Fruit fly (Drosophila melanogaster) whole organism, wandering third instar larva: ENCODE data around the gene CG14207.

Experiments used
- CG9705 ChIP-seq: fragments of 200-800 bp; sonication (Bioruptor generic); optimal IDR thresholded peaks from 2 replicates; lab custom pipeline; 2018; ENCODE audit warnings: missing biosample characterization, mild to moderate bottlenecking, missing genetic modification characterization
- HLH106 ChIP-seq: fragments of 200-800 bp; optimal IDR thresholded peaks from 3 replicates; lab custom pipeline; 2019; ENCODE audit warnings: missing biosample characterization, mild to moderate bottlenecking, missing genetic modification characterization, moderate library complexity
- Hr83 ChIP-seq: fragments of 200-300 bp; sonication (Bioruptor generic); optimal IDR thresholded peaks from 2 replicates; lab custom pipeline; 2016; ENCODE audit warnings: missing biosample characterization, mild to moderate bottlenecking, missing genetic modification characterization, moderate library complexity; ENCODE audit not compliant: poor library complexity, severe bottlenecking
- Mio ChIP-seq: sonication (Bioruptor generic); optimal IDR thresholded peaks from 2 replicates; lab custom pipeline; 2016; ENCODE audit warnings: missing biosample characterization, missing genetic modification characterization
- Rel ChIP-seq, 2 experiments: fragments of 200-800 bp; sonication (Bioruptor generic) in 1 of 2; optimal IDR thresholded peaks; 2 replicates in 1 of 2; 3 replicates in 1 of 2; lab custom pipeline; 2016 to 2019; ENCODE audit warnings: mild to moderate bottlenecking in 2 of 2, missing biosample characterization in 2 of 2, missing genetic modification characterization in 2 of 2, moderate library complexity in 1 of 2
- br ChIP-seq: fragments of 200-800 bp; sonication (Bioruptor generic); optimal IDR thresholded peaks from 2 replicates; lab custom pipeline; 2016; ENCODE audit warnings: missing biosample characterization, missing genetic modification characterization
- ey ChIP-seq: fragments of 200-800 bp; sonication (Bioruptor generic); optimal IDR thresholded peaks from 2 replicates; lab custom pipeline; 2016; ENCODE audit warnings: missing biosample characterization, missing genetic modification characterization
- foxo ChIP-seq, 2 experiments: fragments of 200-800 bp; sonication (Bioruptor generic); optimal IDR thresholded peaks; 2 replicates in 1 of 2; 3 replicates in 1 of 2; lab custom pipeline; 2016 to 2017; ENCODE audit warnings: missing biosample characterization in 2 of 2, missing genetic modification characterization in 2 of 2
- pan ChIP-seq: fragments of >200 bp; optimal IDR thresholded peaks from 2 replicates; lab custom pipeline; 2017
- psq ChIP-seq: fragments of 200-800 bp; sonication (Bioruptor generic); optimal IDR thresholded peaks from 3 replicates; lab custom pipeline; 2017; ENCODE audit warnings: missing biosample characterization, mild to moderate bottlenecking, missing genetic modification characterization, moderate library complexity
- sage ChIP-seq: fragments of 200-800 bp; sonication (Bioruptor generic); optimal IDR thresholded peaks from 2 replicates; lab custom pipeline; 2016; ENCODE audit warnings: missing biosample characterization, mild to moderate bottlenecking, missing genetic modification characterization

DNA sequence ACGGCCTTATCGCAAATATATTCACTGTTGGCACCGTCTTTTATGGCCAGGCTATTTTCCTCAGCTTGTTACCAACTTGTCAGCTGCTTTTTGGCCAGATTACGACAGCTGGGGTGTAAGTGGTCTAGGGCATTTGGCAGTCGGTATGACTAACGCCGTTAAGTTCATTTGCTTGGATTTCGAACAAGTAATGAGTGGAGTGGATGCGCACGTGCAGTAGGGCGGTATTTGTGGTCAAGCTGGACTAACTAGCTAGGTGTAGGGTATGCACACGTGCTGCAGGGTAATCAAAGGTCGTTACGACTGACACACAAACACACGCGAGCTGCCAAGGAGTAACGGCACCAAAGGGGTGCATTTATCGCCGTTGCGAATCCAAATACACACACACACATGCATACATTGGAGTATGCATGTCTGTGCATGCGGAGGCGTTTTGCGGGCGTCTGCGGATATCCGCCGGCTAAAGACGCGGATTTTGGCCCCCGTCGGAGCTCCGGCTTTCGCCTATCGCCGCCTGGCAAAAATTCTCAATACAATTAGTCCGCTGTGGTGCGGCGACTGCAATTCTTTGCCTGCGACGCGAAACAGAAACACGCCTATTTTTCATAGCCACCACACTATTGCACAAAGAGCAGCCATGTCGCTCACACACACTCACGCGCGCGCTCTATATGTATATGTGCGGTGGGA is 26.9 kb upstream of the CG14207 start:
- TF ChIP-seq pan (lab: Kevin White, UChicago), result no peak
- no peak for TF ChIP-seq sage (GFP tag; lab: Kevin White, UChicago)
- no peak for TF ChIP-seq psq
- TF ChIP-seq foxo (GFP tag; optimal IDR thresholded peaks at IDR 0.05; lab: Kevin White, UChicago), result no peak
- no peak for TF ChIP-seq br
- no peak for TF ChIP-seq Mio (GFP tag; lab: Kevin White, UChicago)
- TF ChIP-seq Hr83 (GFP tag; lab: Kevin White, UChicago), result no peak
- no peak for TF ChIP-seq ey
- no peak for TF ChIP-seq CG9705 (GFP tag; lab: Kevin White, UChicago)
- no peak for TF ChIP-seq HLH106 (tag; lab: Kevin White, UChicago)
- no peak for TF ChIP-seq Rel (GFP tag; optimal IDR thresholded peaks at IDR 0.05; lab: Kevin White, UChicago)
- no peak for TF ChIP-seq Rel (tag; optimal IDR thresholded peaks at IDR 0.05; lab: Kevin White, UChicago)
